Worm (Caenorhabditis elegans) whole organism, L4/young adult: Measurements from ENCODE around the gene scl-26.

Experiments used
- W03F9.2 ChIP-seq: fragments of 150-350 bp; optimal IDR thresholded peaks from 2 replicates; lab custom pipeline; 2014; ENCODE audit warnings: missing biosample characterization, missing genetic modification characterization
- dao-5 ChIP-seq: sonication (generic microtip); optimal IDR thresholded peaks from 2 replicates; lab custom pipeline; 2016; ENCODE audit warnings: missing genotype, missing genetic modification characterization, moderate library complexity, missing compliant biosample characterization
- him-1 ChIP-seq: sonication (generic microtip); optimal IDR thresholded peaks from 2 replicates; lab custom pipeline; 2016; ENCODE audit warnings: missing genotype, missing genetic modification reagents, missing genetic modification characterization, missing compliant biosample characterization

scl-26 gene

ce11 chrV:7624652-7625051, 23.3 kb upstream of the scl-26 start, which contains the start of gene grsp-4:
Gene grsp-4 (plus strand): TSS chrV:7624952.
- TF ChIP-seq him-1 (no peak), dao-5 (tag; lab: Kevin White, UChicago) (no peak), W03F9.2 (tag; lab: Kevin White, UChicago) (no peak)

ce11 chrV:7624152-7624551, 22.8 kb upstream of the scl-26 start, which contains the start of gene C50E3.13:
Gene C50E3.13 (minus strand): TSS chrV:7624252.
- TF ChIP-seq dao-5 (tag; lab: Kevin White, UChicago): no peak
- no peak for TF ChIP-seq him-1
- no peak for TF ChIP-seq W03F9.2 (tag; lab: Kevin White, UChicago)

ce11 chrV:7622011-7622465, 20.7 kb upstream of the scl-26 start, which contains the start of gene C50E3.12:
Gene C50E3.12 (minus strand): TSS chrV:7622061.
- TF ChIP-seq dao-5 (tag; lab: Kevin White, UChicago) (no peak), W03F9.2 (tag; lab: Kevin White, UChicago) (no peak), him-1 (no peak)

ce11 chrV:7618114-7618513, 16.8 kb upstream of the scl-26 start, which contains the start of gene C50E3.15:
Gene C50E3.15 (plus strand): TSS chrV:7618414.
- no peak for TF ChIP-seq W03F9.2 (tag; lab: Kevin White, UChicago)

ce11 chrV:7612044-7612443, 10.7 kb upstream of the scl-26 start, which contains the start of gene clec-215:
Gene clec-215 (plus strand): TSS chrV:7612344.
- TF ChIP-seq W03F9.2 (tag; lab: Kevin White, UChicago) (no peak), dao-5 (tag; lab: Kevin White, UChicago) (no peak), him-1 (no peak)

ce11 chrV:7609698-7610420, 8.5 kb upstream of the scl-26 start, which contains the start of the genes folt-3 and clec-214:
Gene folt-3 (minus strand): TSS chrV:7609748.
Gene clec-214 (plus strand): TSS chrV:7610370.
- TF ChIP-seq W03F9.2 (tag; lab: Kevin White, UChicago) (no peak), him-1 (no peak), dao-5 (tag; lab: Kevin White, UChicago) (no peak)

- no peak for TF ChIP-seq him-1
- no peak for TF ChIP-seq W03F9.2 (tag; lab: Kevin White, UChicago)
- TF ChIP-seq dao-5 (tag; lab: Kevin White, UChicago): no peak
Measured at ce11 chrV:7604858-7605257, 3.5 kb upstream of the scl-26 start, which contains the start of gene clec-213. Gene clec-213 (plus strand): TSS chrV:7605158.

ce11 chrV:7603404-7603803, 2.1 kb upstream of the scl-26 start, which contains the start of gene C50E3.11:
Gene C50E3.11 (minus strand): TSS chrV:7603486.
- no peak for TF ChIP-seq W03F9.2 (tag; lab: Kevin White, UChicago)
- TF ChIP-seq him-1: no peak
- no peak for TF ChIP-seq dao-5 (tag; lab: Kevin White, UChicago)

ce11 chrV:7600149-7600548, 1.2 kb downstream of the scl-26 start, which contains the start of gene C50E3.9:
Gene C50E3.9 (minus strand): TSS chrV:7600249.
- TF ChIP-seq dao-5 (tag; lab: Kevin White, UChicago) (no peak), W03F9.2 (tag; lab: Kevin White, UChicago) (no peak), him-1 (no peak)

ce11 chrV:7598269-7598668, 3.1 kb downstream of the scl-26 start, which contains the start of gene C50E3.7:
Gene C50E3.7 (minus strand): TSS chrV:7598369.
- TF ChIP-seq W03F9.2 (tag; lab: Kevin White, UChicago) (no peak), him-1 (no peak), dao-5 (tag; lab: Kevin White, UChicago) (no peak)

ce11 chrV:7595132-7595531, 6.2 kb downstream of the scl-26 start:
- no peak for TF ChIP-seq W03F9.2 (tag; lab: Kevin White, UChicago)
- TF ChIP-seq him-1: no peak
- no peak for TF ChIP-seq dao-5 (tag; lab: Kevin White, UChicago)

ce11 chrV:7590454-7590853, 10.9 kb downstream of the scl-26 start, which contains the start of gene C50E3.6:
Gene C50E3.6 (minus strand): TSS chrV:7590554.
- TF ChIP-seq dao-5 (tag; lab: Kevin White, UChicago) (no peak), W03F9.2 (tag; lab: Kevin White, UChicago) (no peak), him-1 (no peak)

ce11 chrV:7587637-7588036, 13.7 kb downstream of the scl-26 start, which contains the start of the genes F19F10.11 and C50E3.5:
Gene F19F10.11 (minus strand): TSS chrV:7587704.
Gene C50E3.5 (plus strand): TSS chrV:7587996.
- TF ChIP-seq dao-5 (tag; lab: Kevin White, UChicago) (no peak), W03F9.2 (tag; lab: Kevin White, UChicago) (peak; percentile 64)

- TF ChIP-seq W03F9.2 (tag; lab: Kevin White, UChicago): peak; percentile 28
- TF ChIP-seq dao-5 (tag; lab: Kevin White, UChicago): no peak
Measured at ce11 chrV:7580378-7580777, 21.0 kb downstream of the scl-26 start, which contains the start of gene ets-6. Gene ets-6 (minus strand): TSS chrV:7580546.
